Worm (Caenorhabditis elegans): ENCODE measurements around the gene srg-39.

- no peak for TF ChIP-seq nhr-12 (tag; optimal IDR thresholded peaks at IDR 0.05)
- no peak for TF ChIP-seq nhr-2 (tag; optimal IDR thresholded peaks at IDR 0.05)
- no peak for TF ChIP-seq ztf-11 (tag; optimal IDR thresholded peaks at IDR 0.05)
- TF ChIP-seq nhr-28 (tag; optimal IDR thresholded peaks at IDR 0.05): no peak
- no peak for TF ChIP-seq elt-3 (tag; optimal IDR thresholded peaks at IDR 0.05)
- no peak for TF ChIP-seq nhr-237 (tag; optimal IDR thresholded peaks at IDR 0.05)
- TF ChIP-seq unc-39 (tag; optimal IDR thresholded peaks at IDR 0.05): no peak
- TF ChIP-seq lsy-2 (tag; optimal IDR thresholded peaks at IDR 0.05): no peak
- TF ChIP-seq unc-62 (GFP tag; optimal IDR thresholded peaks at IDR 0.05): no peak
- no peak for TF ChIP-seq ceh-43 (GFP tag; optimal IDR thresholded peaks at IDR 0.05)
- no peak for TF ChIP-seq sptf-1 (tag; optimal IDR thresholded peaks at IDR 0.05)
- TF ChIP-seq drap-1 (GFP tag; optimal IDR thresholded peaks at IDR 0.05): no peak
Observed at ce11 chrV:11172667-11173066, 20.4 kb upstream of the srg-39 start.
